Worm (Caenorhabditis elegans): ENCODE results near the gene sri-2.

DNA sequence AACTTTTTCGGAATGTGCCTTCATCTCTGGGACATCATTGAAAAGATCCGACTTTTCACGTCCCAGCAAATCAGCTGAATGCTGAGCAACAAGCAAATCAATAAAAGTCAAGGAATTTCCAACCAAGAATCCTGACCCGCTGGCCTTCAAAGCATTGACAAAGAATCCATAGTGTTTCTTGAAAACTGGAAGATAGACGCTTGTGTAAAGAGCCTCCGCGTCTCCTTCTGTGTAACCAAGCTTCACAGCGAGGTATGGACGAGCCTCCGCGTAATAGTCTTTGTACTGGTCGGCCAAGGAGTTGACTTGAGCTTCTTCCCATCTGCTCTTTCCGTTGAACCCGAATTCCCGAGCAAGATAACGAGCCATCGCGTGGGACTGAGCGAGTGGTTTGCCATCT is 49.7 kb downstream of the sri-2 start:
- TF ChIP-seq lsy-2 (tag; optimal IDR thresholded peaks at IDR 0.05) (no peak), ztf-11 (tag; optimal IDR thresholded peaks at IDR 0.05) (no peak)

Data from whole organism, mixed stage, embryonic.